Fruit fly (Drosophila melanogaster): ENCODE results near the gene Ctl2.
A peak's percentile ranks its signal among the peaks of the same experiment; 100 is the strongest.

Ctl2 gene

dm6 chr3R:29091609-29092008 is 31.6 kb upstream of the Ctl2 start (continued):
- peak; percentile 27 for TF ChIP-seq CG34406 (GFP tag; optimal IDR thresholded peaks at IDR 0.05)
- TF ChIP-seq CG4318 (GFP tag; optimal IDR thresholded peaks at IDR 0.05): peak; percentile 3
- TF ChIP-seq CG3919 (GFP tag; optimal IDR thresholded peaks at IDR 0.05): peak; percentile 54
- 0 out of 2 replicates have a peak, but pooled peaks have one; percentile 13 for TF ChIP-seq CG15336 (GFP tag; IDR thresholded peaks at IDR 0.05)
- peak; percentile 31; the same call in 1 of the 3 replicates for TF ChIP-seq CG8119 (GFP tag; IDR thresholded peaks at IDR 0.05)
- TF ChIP-seq svp (GFP tag): no peak
- peak; percentile 49 for TF ChIP-seq dsx (GFP tag; optimal IDR thresholded peaks at IDR 0.05; ENCODE audit: poor library complexity, severe bottlenecking)
- peak; percentile 38 for TF ChIP-seq OdsH (GFP tag; optimal IDR thresholded peaks at IDR 0.05)

dm6 chr3R:29094152-29094551 is 29.0 kb upstream of the Ctl2 start:
- peak; percentile 77 for TF ChIP-seq Ets96B (tag; optimal IDR thresholded peaks at IDR 0.05)
- TF ChIP-seq CG6276 (GFP tag; optimal IDR thresholded peaks at IDR 0.05): peak; percentile 57
- peak; percentile 51 for TF ChIP-seq Lpt (GFP tag; optimal IDR thresholded peaks at IDR 0.05)
- peak; percentile 72 for TF ChIP-seq CG6808 (GFP tag; optimal IDR thresholded peaks at IDR 0.05)
- peak; percentile 40 for TF ChIP-seq CG11762 (GFP tag; optimal IDR thresholded peaks at IDR 0.05; ENCODE audit: insufficient read depth)
- no peak for TF ChIP-seq Smox (GFP tag; optimal IDR thresholded peaks at IDR 0.05)
- peak; percentile 52 for TF ChIP-seq CG9139 (GFP tag; optimal IDR thresholded peaks at IDR 0.05)
- TF ChIP-seq CG31627 (GFP tag; optimal IDR thresholded peaks at IDR 0.05): peak; percentile 6
- peak; percentile 35 for TF ChIP-seq CG7368 (GFP tag; optimal IDR thresholded peaks at IDR 0.05)
- peak; percentile 71 for TF ChIP-seq spab (GFP tag; optimal IDR thresholded peaks at IDR 0.05)
- TF ChIP-seq fd59A (GFP tag; optimal IDR thresholded peaks at IDR 0.05): peak; percentile 64
- peak; percentile 61 for TF ChIP-seq CG32006 (GFP tag; optimal IDR thresholded peaks at IDR 0.05)
- no peak for TF ChIP-seq Blimp-1 (GFP tag; optimal IDR thresholded peaks at IDR 0.05)
- TF ChIP-seq fkh (GFP tag; optimal IDR thresholded peaks at IDR 0.05): no peak
- TF ChIP-seq Gug (GFP tag; IDR thresholded peaks at IDR 0.05): 0 out of 2 replicates have a peak, but pooled peaks have one; percentile 37
- peak; percentile 71 for TF ChIP-seq Sox14 (GFP tag; optimal IDR thresholded peaks at IDR 0.05)
- peak; percentile 37 for TF ChIP-seq CG6792 (GFP tag; optimal IDR thresholded peaks at IDR 0.05)
- peak; percentile 61 for TF ChIP-seq Eip75B (GFP tag; optimal IDR thresholded peaks at IDR 0.05)
- peak; percentile 59; the same call in 1 of the 2 replicates for TF ChIP-seq CG15336 (GFP tag; IDR thresholded peaks at IDR 0.05)
- TF ChIP-seq CG8319 (GFP tag; optimal IDR thresholded peaks at IDR 0.05): peak; percentile 22
- peak; percentile 54 for TF ChIP-seq OdsH (GFP tag; optimal IDR thresholded peaks at IDR 0.05)
- peak; percentile 66 for TF ChIP-seq CG8119 (GFP tag; IDR thresholded peaks at IDR 0.05)
- peak; percentile 88 for TF ChIP-seq Eip78C (GFP tag)
- TF ChIP-seq CG34406 (GFP tag; optimal IDR thresholded peaks at IDR 0.05): peak; percentile 31
- TF ChIP-seq CG11294 (GFP tag; IDR thresholded peaks at IDR 0.05): peak; percentile 46; the same call in 1 of the 2 replicates
- TF ChIP-seq CG3919 (GFP tag; optimal IDR thresholded peaks at IDR 0.05): peak; percentile 78
- peak; percentile 59 for TF ChIP-seq dsx (GFP tag; optimal IDR thresholded peaks at IDR 0.05; ENCODE audit: poor library complexity, severe bottlenecking)
- TF ChIP-seq svp (GFP tag): no peak
- no peak for TF ChIP-seq CG6854 (GFP tag; optimal IDR thresholded peaks at IDR 0.05)
- TF ChIP-seq Met (GFP tag; optimal IDR thresholded peaks at IDR 0.05): no peak
- TF ChIP-seq CG6163 (GFP tag; IDR thresholded peaks at IDR 0.05): peak; percentile 67
- peak; percentile 47 for TF ChIP-seq acj6 (GFP tag; optimal IDR thresholded peaks at IDR 0.05)
- TF ChIP-seq ss (GFP tag; optimal IDR thresholded peaks at IDR 0.05): peak; percentile 39 to 43
- peak; percentile 68 for TF ChIP-seq achi (GFP tag; optimal IDR thresholded peaks at IDR 0.05)
- peak; percentile 33 for TF ChIP-seq esn (GFP tag; optimal IDR thresholded peaks at IDR 0.05)
- no peak for TF ChIP-seq CG11902 (GFP tag; optimal IDR thresholded peaks at IDR 0.05)
- TF ChIP-seq fd85E (GFP tag; optimal IDR thresholded peaks at IDR 0.05): no peak
- TF ChIP-seq salr (GFP tag; optimal IDR thresholded peaks at IDR 0.05): peak in 1 of 2 experiments; percentile 58
- peak; percentile 71 for TF ChIP-seq CG10669 (GFP tag; optimal IDR thresholded peaks at IDR 0.05)
- TF ChIP-seq Ets21C (GFP tag; optimal IDR thresholded peaks at IDR 0.05): no peak
- no peak for TF ChIP-seq Sox102F (GFP tag; optimal IDR thresholded peaks at IDR 0.05)
- no peak for TF ChIP-seq CG4318 (GFP tag; optimal IDR thresholded peaks at IDR 0.05)
- peak; percentile 47 for TF ChIP-seq pdm3 (GFP tag; optimal IDR thresholded peaks at IDR 0.05)
- TF ChIP-seq CG10631 (GFP tag; optimal IDR thresholded peaks at IDR 0.05): peak; percentile 69
- TF ChIP-seq CG8632 (GFP tag; optimal IDR thresholded peaks at IDR 0.05): no peak
- TF ChIP-seq Hr38 (GFP tag; optimal IDR thresholded peaks at IDR 0.05): no peak
- TF ChIP-seq net (GFP tag; optimal IDR thresholded peaks at IDR 0.05): peak; percentile 44
- TF ChIP-seq eg (GFP tag; IDR thresholded peaks at IDR 0.05): 0 out of 3 replicates have a peak, but pooled peaks have one; percentile 46

Data from whole organism, prepupa.